Worm (Caenorhabditis elegans): Measurements from ENCODE around the gene F14D2.8.

DNA sequence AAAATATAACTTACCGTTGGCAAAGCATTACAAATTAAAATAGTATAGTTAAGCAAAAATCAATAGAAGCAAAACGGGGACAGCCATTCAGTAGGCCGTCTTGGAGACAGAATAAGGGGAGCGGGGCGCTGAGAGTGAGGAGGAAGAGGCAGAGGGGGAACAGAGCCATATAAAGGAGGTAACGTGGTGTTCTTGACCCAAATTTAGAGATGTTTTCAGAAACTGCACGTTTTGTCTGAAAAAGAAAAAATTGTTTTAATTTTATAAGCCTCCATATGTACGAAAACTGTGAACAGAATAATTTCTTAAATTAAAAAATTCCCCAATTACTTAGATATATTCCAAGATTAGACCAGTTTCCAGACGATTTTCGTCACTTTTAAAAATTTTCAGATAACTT, 36.2 kb downstream of the F14D2.8 start, which contains the start of gene F39E9.6:
- no peak for TF ChIP-seq elt-3 (tag; optimal IDR thresholded peaks at IDR 0.05)
- TF ChIP-seq crh-2 (tag; optimal IDR thresholded peaks at IDR 0.05): no peak
- no peak for TF ChIP-seq sma-3 (GFP tag; optimal IDR thresholded peaks at IDR 0.05)
- TF ChIP-seq unc-62 (GFP tag; optimal IDR thresholded peaks at IDR 0.05): no peak
- no peak for TF ChIP-seq nhr-129 (tag; optimal IDR thresholded peaks at IDR 0.05)
- TF ChIP-seq ztf-11 (tag; optimal IDR thresholded peaks at IDR 0.05): no peak
- no peak for TF ChIP-seq mdl-1 (tag; optimal IDR thresholded peaks at IDR 0.05)
- no peak for TF ChIP-seq nhr-10 (tag; optimal IDR thresholded peaks at IDR 0.05)
- no peak for TF ChIP-seq nhr-23 (tag; optimal IDR thresholded peaks at IDR 0.05)
- TF ChIP-seq zag-1 (tag; optimal IDR thresholded peaks at IDR 0.05): no peak
- TF ChIP-seq nhr-11 (tag; optimal IDR thresholded peaks at IDR 0.05): no peak
- no peak for TF ChIP-seq lin-13 (GFP tag; optimal IDR thresholded peaks at IDR 0.05)
- TF ChIP-seq blmp-1 (tag; optimal IDR thresholded peaks at IDR 0.05; ENCODE audit: insufficient read depth): no peak
- no peak for TF ChIP-seq nhr-77 (tag; optimal IDR thresholded peaks at IDR 0.05)

All from whole organism, L2 larva.